Fruit fly (Drosophila melanogaster) S2 (cell line): ENCODE data around the gene CG11600.

ENCODE experiments used
- CG8478 ChIP-seq: fragments of >200 bp; optimal IDR thresholded peaks from 2 replicates; lab custom pipeline; 2018
- CTCF ChIP-seq, 2 experiments: fragments of >200 bp; optimal IDR thresholded peaks; 2 replicates each; lab custom pipeline; 2018

dm6 chr3R:12642051-12642532 lies 5.8 kb downstream of the CG11600 start, which contains the start of gene CG6753:
- TF ChIP-seq CTCF (optimal IDR thresholded peaks at IDR 0.05; lab: Kevin White, UChicago) (no peak), CG8478 (lab: Kevin White, UChicago) (no peak)
